Fruit fly (Drosophila melanogaster): ENCODE results near the gene CG2082.

The CG2082 gene

DNA sequence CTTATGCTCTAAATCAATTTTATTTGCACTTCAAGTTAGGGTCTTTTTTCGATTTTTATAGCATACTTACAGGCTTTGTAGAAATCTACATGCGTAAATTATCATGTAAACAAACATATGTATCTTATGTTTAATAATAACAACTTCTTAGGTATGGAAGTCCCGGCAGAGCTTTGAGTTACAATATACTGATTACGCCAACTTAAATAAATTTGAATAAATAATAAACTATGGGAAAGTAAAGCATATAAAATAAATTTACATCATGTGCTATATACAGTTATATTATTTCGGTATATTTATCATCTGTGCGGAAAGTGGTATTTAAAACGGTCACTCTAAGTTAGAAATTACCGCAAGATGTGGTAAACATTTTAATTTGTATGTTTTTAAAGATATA, 47.7 kb downstream of the CG2082 start, which contains the start of gene CG1239:
Gene CG1239 (plus strand): TSS at position 333 of the 400 bp plus-strand sequence.
- TF ChIP-seq psq (optimal IDR thresholded peaks at IDR 0.05): no peak
- TF ChIP-seq Myc (optimal IDR thresholded peaks at IDR 0.05): no peak
- TF ChIP-seq h (optimal IDR thresholded peaks at IDR 0.05): no peak
- no peak for TF ChIP-seq ttk (optimal IDR thresholded peaks at IDR 0.05)
- TF ChIP-seq Sin3A (optimal IDR thresholded peaks at IDR 0.05): no peak
- no peak for TF ChIP-seq insv (optimal IDR thresholded peaks at IDR 0.05)

DNA sequence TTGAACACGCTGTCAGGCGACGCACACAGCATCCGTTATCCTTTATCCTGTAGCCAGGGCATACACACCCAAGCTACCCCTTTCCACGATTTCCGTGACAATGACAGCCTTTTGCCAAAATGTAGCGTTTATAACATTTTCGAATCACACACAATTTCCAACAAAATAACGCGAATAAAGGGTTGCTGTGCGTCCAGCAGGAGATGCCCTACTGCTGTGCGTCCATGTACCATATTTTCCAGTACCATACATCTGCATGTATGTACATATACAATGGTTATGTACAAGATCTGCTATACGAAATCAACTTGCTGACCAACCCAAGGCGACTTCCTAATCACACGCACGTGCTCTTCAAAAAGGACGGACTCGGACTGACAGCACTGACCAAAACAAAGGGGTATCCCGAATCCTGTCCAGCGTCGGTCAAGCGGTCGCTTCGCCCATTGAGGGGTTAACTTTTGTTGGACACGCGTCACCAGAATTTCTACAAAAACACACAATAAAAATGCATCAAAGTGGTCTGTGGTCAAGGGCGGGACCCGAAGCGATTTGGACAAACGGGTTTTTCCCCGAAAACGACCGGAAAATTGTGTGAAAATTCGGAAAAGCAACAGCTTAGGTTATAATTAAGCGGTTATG, 53.0 kb downstream of the CG2082 start:
- no peak for TF ChIP-seq Sin3A (optimal IDR thresholded peaks at IDR 0.05)
- TF ChIP-seq insv (optimal IDR thresholded peaks at IDR 0.05): no peak
- no peak for TF ChIP-seq psq (optimal IDR thresholded peaks at IDR 0.05)

DNA sequence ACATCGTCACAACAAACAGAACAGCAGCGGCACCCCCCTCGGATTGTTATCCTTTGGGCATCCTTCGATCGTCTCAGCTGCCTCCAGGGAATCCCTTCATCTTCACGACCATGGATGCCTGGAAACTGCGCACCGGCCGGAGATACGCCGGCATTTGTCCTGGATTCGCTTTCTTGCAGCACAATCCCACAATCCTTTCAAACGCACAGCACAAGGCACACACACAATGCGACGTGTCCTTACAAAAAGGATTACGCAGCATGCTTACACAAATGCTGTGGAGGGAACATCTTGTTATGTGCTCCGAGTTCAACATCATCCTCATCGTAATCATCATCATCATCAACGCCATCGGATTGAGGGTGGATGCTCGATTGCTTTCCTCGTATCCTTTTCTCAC, 57.8 kb downstream of the CG2082 start:
- TF ChIP-seq psq (optimal IDR thresholded peaks at IDR 0.05) (no peak), h (optimal IDR thresholded peaks at IDR 0.05) (no peak), ttk (optimal IDR thresholded peaks at IDR 0.05) (no peak), insv (optimal IDR thresholded peaks at IDR 0.05) (no peak), Myc (optimal IDR thresholded peaks at IDR 0.05) (no peak)

DNA sequence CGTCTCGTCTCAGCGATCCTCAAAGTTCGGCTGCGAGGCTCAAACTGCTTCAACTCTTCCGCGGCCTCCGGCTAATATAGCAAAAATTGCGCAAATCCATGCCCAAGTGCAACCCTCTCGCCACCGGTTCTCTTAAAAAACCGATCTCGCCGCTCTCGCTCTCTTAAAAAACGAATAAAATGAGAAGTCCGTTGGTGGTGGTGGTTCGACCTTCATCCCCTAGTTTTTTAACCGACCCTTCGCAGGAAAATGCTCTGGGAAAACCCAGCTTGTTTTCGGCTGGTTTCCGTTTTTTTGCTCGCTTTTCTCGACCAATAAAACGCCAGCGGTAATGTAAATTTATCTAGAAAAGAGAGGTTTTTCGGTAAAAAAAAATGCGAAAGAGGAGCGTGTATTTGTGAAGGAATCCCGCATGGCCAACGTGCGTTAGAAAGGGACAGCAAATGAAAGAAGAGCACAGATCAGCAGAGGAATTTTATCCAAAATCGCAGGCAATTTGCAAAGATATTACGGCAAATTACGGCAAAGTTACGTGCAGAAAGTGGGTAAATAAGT, 64.0 kb downstream of the CG2082 start, which contains the start of gene cas:
Gene cas (minus strand): TSS at position 51 of the 555 bp plus-strand sequence.
- TF ChIP-seq psq (optimal IDR thresholded peaks at IDR 0.05) (no peak), Sin3A (optimal IDR thresholded peaks at IDR 0.05) (no peak), ttk (optimal IDR thresholded peaks at IDR 0.05) (no peak), Myc (optimal IDR thresholded peaks at IDR 0.05) (no peak), h (optimal IDR thresholded peaks at IDR 0.05) (no peak), insv (optimal IDR thresholded peaks at IDR 0.05) (no peak)

All from Kc167 (cell line).